Worm (Caenorhabditis elegans) whole organism, young adult: ENCODE measurements around the gene C25H3.15.

Source experiments
- C17E4.6 ChIP-seq: fragments of 200-800 bp; sonication (Bioruptor generic); IDR thresholded peaks from 2 replicates; pipeline ENCODE4 v1.3.6; 2022; ENCODE audit warnings: missing genetic modification reagents, missing genetic modification characterization, missing compliant biosample characterization
- F33H1.4 ChIP-seq: fragments of 200-800 bp; sonication (Bioruptor generic); IDR thresholded peaks from 2 replicates; pipeline ENCODE4 v1.3.6; 2022; ENCODE audit warnings: missing genetic modification reagents, missing genetic modification characterization, missing compliant biosample characterization
- F39B2.1 ChIP-seq: fragments of 200-800 bp; sonication (Bioruptor generic); IDR thresholded peaks from 2 replicates; pipeline ENCODE4 v1.3.6; 2022; ENCODE audit warnings: missing genetic modification reagents, missing genetic modification characterization, missing compliant biosample characterization
- F52B5.7 ChIP-seq: sonication (generic microtip); optimal IDR thresholded peaks from 2 replicates; lab custom pipeline; 2016; ENCODE audit warnings: mild to moderate bottlenecking, missing genetic modification characterization, missing compliant biosample characterization
- F57A8.1 ChIP-seq: fragments of 200-800 bp; sonication (Bioruptor generic); optimal IDR thresholded peaks from 2 replicates; lab custom pipeline; 2018; ENCODE audit warnings: mild to moderate bottlenecking, missing genetic modification characterization, moderate library complexity, missing compliant biosample characterization
- F57C9.4 ChIP-seq: sonication (generic microtip); optimal IDR thresholded peaks from 2 replicates; lab custom pipeline; 2017; ENCODE audit warnings: mild to moderate bottlenecking, missing genetic modification characterization, missing compliant biosample characterization
- Y56A3A.18 ChIP-seq: fragments of 200-800 bp; sonication (Bioruptor generic); IDR thresholded peaks from 2 replicates; pipeline ENCODE4 v1.3.6; 2022; ENCODE audit warnings: missing genetic modification reagents, missing genetic modification characterization, missing compliant biosample characterization
- ZK185.1 ChIP-seq: sonication (generic microtip); optimal IDR thresholded peaks from 2 replicates; lab custom pipeline; 2016; ENCODE audit warnings: mild to moderate bottlenecking, missing genetic modification characterization, missing compliant biosample characterization; ENCODE audit not compliant: poor library complexity, severe bottlenecking
- akir-1 ChIP-seq: fragments of 200-800 bp; sonication (Bioruptor generic); optimal IDR thresholded peaks from 2 replicates; lab custom pipeline; 2018; ENCODE audit warnings: mild to moderate bottlenecking, missing genetic modification characterization, moderate library complexity, missing compliant biosample characterization
- ama-1 ChIP-seq, 3 experiments: fragments of 150-350 bp in 1 of 3; sonication (generic microtip) in 2 of 3; optimal IDR thresholded peaks; 2 replicates each; lab custom pipeline; 2014 to 2018; ENCODE audit warnings: missing biosample characterization in 2 of 3, missing genetic modification characterization in 2 of 3, missing genetic modification reagents in 2 of 3
- athp-1 ChIP-seq: sonication (generic microtip); optimal IDR thresholded peaks from 2 replicates; lab custom pipeline; 2017; ENCODE audit warnings: mild to moderate bottlenecking, missing genetic modification characterization, missing compliant biosample characterization
- bed-2 ChIP-seq: fragments of 200-800 bp; sonication (Bioruptor generic); IDR thresholded peaks from 2 replicates; pipeline ENCODE4 v1.3.6; 2022; ENCODE audit warnings: missing genetic modification reagents, missing genetic modification characterization, missing compliant biosample characterization
- cebp-2 ChIP-seq: fragments of 200-800 bp; sonication (Bioruptor generic); IDR thresholded peaks from 2 replicates; pipeline ENCODE4 v1.3.6; 2022; ENCODE audit warnings: missing genetic modification characterization, missing compliant biosample characterization
- ceh-100 ChIP-seq: fragments of 200-800 bp; sonication (Bioruptor generic); IDR thresholded peaks from 2 replicates; pipeline ENCODE4 v1.3.6; 2022; ENCODE audit warnings: missing genetic modification reagents, missing genetic modification characterization, missing compliant biosample characterization
- ceh-27 ChIP-seq: fragments of 200-800 bp; sonication (Bioruptor generic); optimal IDR thresholded peaks from 2 replicates; lab custom pipeline; 2018; ENCODE audit warnings: mild to moderate bottlenecking, missing genetic modification characterization, moderate library complexity, missing compliant biosample characterization
- ceh-40 ChIP-seq: fragments of 200-800 bp; sonication (Bioruptor generic); IDR thresholded peaks from 2 replicates; pipeline ENCODE4 v1.3.6; 2022; ENCODE audit warnings: missing genetic modification characterization, missing compliant biosample characterization
- ceh-58 ChIP-seq: fragments of 200-800 bp; sonication (Bioruptor generic); IDR thresholded peaks from 2 replicates; pipeline ENCODE4 v1.3.6; 2022; ENCODE audit warnings: missing genetic modification characterization, missing compliant biosample characterization
- ceh-79 ChIP-seq: sonication (generic microtip); optimal IDR thresholded peaks from 2 replicates; lab custom pipeline; 2017; ENCODE audit warnings: mild to moderate bottlenecking, missing genetic modification characterization, missing compliant biosample characterization
- egl-44 ChIP-seq: fragments of 200-800 bp; sonication (Bioruptor generic); IDR thresholded peaks from 2 replicates; pipeline ENCODE4 v1.3.6; 2022; ENCODE audit warnings: missing genetic modification reagents, missing genetic modification characterization, missing compliant biosample characterization
- fkh-3 ChIP-seq: sonication (generic microtip); optimal IDR thresholded peaks from 2 replicates; lab custom pipeline; 2016; ENCODE audit warnings: mild to moderate bottlenecking, missing genetic modification characterization, missing compliant biosample characterization
- gei-17 ChIP-seq: fragments of 200-800 bp; sonication (Bioruptor generic); optimal IDR thresholded peaks from 2 replicates; lab custom pipeline; 2018; ENCODE audit warnings: mild to moderate bottlenecking, missing genetic modification characterization, missing compliant biosample characterization
- hmg-1.2 ChIP-seq: fragments of 200-800 bp; sonication (Bioruptor generic); IDR thresholded peaks from 2 replicates; pipeline ENCODE4 v1.3.6; 2022; ENCODE audit warnings: missing genetic modification reagents, missing genetic modification characterization, missing compliant biosample characterization
- lag-1 ChIP-seq: fragments of 200-800 bp; sonication (Bioruptor generic); IDR thresholded peaks from 2 replicates; pipeline ENCODE4 v1.3.6; 2022; ENCODE audit warnings: missing genetic modification reagents, missing genetic modification characterization, missing compliant biosample characterization
- lin-40 ChIP-seq: sonication (generic microtip); optimal IDR thresholded peaks from 2 replicates; lab custom pipeline; 2016; ENCODE audit warnings: missing genetic modification characterization, mild to moderate bottlenecking, missing compliant biosample characterization, missing genotype, missing genetic modification reagents
- lin-54 ChIP-seq: fragments of 200-800 bp; sonication (Bioruptor generic); optimal IDR thresholded peaks from 2 replicates; lab custom pipeline; 2018; ENCODE audit warnings: mild to moderate bottlenecking, missing genetic modification characterization, missing compliant biosample characterization
- lir-1 ChIP-seq: fragments of 200-800 bp; sonication (Bioruptor generic); conservative IDR thresholded peaks from 2 replicates; pipeline ENCODE4 v1.3.6; 2022; ENCODE audit warnings: missing genetic modification reagents, missing genetic modification characterization, missing compliant biosample characterization
- lsl-1 ChIP-seq: fragments of 200-800 bp; sonication (Bioruptor generic); optimal IDR thresholded peaks from 2 replicates; lab custom pipeline; 2018; ENCODE audit warnings: mild to moderate bottlenecking, missing genetic modification characterization, moderate library complexity, missing compliant biosample characterization
- madf-6 ChIP-seq: fragments of 200-800 bp; sonication (Bioruptor generic); IDR thresholded peaks from 2 replicates; pipeline ENCODE4 v1.3.6; 2022; ENCODE audit warnings: missing genetic modification reagents, missing genetic modification characterization, missing compliant biosample characterization
- mcd-1 ChIP-seq: fragments of 200-800 bp; sonication (Bioruptor generic); IDR thresholded peaks from 2 replicates; pipeline ENCODE4 v1.3.6; 2022; ENCODE audit warnings: missing genetic modification reagents, missing genetic modification characterization, missing compliant biosample characterization
- mel-28 ChIP-seq: sonication (generic microtip); optimal IDR thresholded peaks from 2 replicates; lab custom pipeline; 2016; ENCODE audit warnings: borderline replicate concordance, mild to moderate bottlenecking, missing genetic modification characterization, missing compliant biosample characterization
- mes-4 ChIP-seq: sonication (generic microtip); optimal IDR thresholded peaks from 2 replicates; lab custom pipeline; 2016; ENCODE audit warnings: missing genotype, missing genetic modification characterization, missing compliant biosample characterization
- nfya-2 ChIP-seq: fragments of 200-800 bp; sonication (Bioruptor generic); IDR thresholded peaks from 2 replicates; pipeline ENCODE4 v1.3.6; 2022; ENCODE audit warnings: missing genetic modification reagents, missing genetic modification characterization, missing compliant biosample characterization
- nfyb-1 ChIP-seq: fragments of 200-800 bp; sonication (Bioruptor generic); IDR thresholded peaks from 2 replicates; pipeline ENCODE4 v1.3.6; 2022; ENCODE audit warnings: missing genetic modification reagents, missing genetic modification characterization, missing compliant biosample characterization
- nhr-120 ChIP-seq: fragments of 200-800 bp; sonication (Bioruptor generic); IDR thresholded peaks from 2 replicates; pipeline ENCODE4 v1.3.6; 2022; ENCODE audit warnings: missing genetic modification characterization, missing compliant biosample characterization
- nhr-27 ChIP-seq: fragments of 200-800 bp; sonication (Bioruptor generic); optimal IDR thresholded peaks from 2 replicates; lab custom pipeline; 2018; ENCODE audit warnings: mild to moderate bottlenecking, missing genetic modification characterization, moderate library complexity, missing compliant biosample characterization
- nhr-90 ChIP-seq: sonication (generic microtip); optimal IDR thresholded peaks from 2 replicates; lab custom pipeline; 2016; ENCODE audit warnings: missing genotype, mild to moderate bottlenecking, missing genetic modification characterization, missing compliant biosample characterization
- rec-8 ChIP-seq, 2 experiments: sonication (generic microtip); optimal IDR thresholded peaks; 2 replicates each; lab custom pipeline; 2016; ENCODE audit warnings: mild to moderate bottlenecking in 2 of 2, missing genetic modification characterization in 2 of 2, missing genetic modification reagents in 2 of 2, missing genotype in 2 of 2, missing biosample characterization in 1 of 2, missing compliant biosample characterization in 1 of 2, moderate library complexity in 1 of 2
- repo-1 ChIP-seq: sonication (generic microtip); optimal IDR thresholded peaks from 2 replicates; lab custom pipeline; 2017; ENCODE audit warnings: mild to moderate bottlenecking, missing genetic modification characterization, missing compliant biosample characterization
- rpc-1 ChIP-seq, 2 experiments: fragments of 150-350 bp in 1 of 2; sonication (generic microtip) in 1 of 2; optimal IDR thresholded peaks; 2 replicates each; lab custom pipeline; 2014 to 2018; ENCODE audit warnings: missing biosample characterization in 1 of 2, missing genetic modification characterization in 1 of 2, missing genetic modification reagents in 1 of 2, missing genotype in 1 of 2
- somi-1 ChIP-seq: fragments of 200-800 bp; sonication (Bioruptor generic); optimal IDR thresholded peaks from 2 replicates; lab custom pipeline; 2018; ENCODE audit warnings: mild to moderate bottlenecking, missing genetic modification characterization, missing compliant biosample characterization
- sptf-2 ChIP-seq: fragments of 200-800 bp; sonication (Bioruptor generic); optimal IDR thresholded peaks from 2 replicates; lab custom pipeline; 2018; ENCODE audit warnings: mild to moderate bottlenecking, missing genetic modification characterization, missing compliant biosample characterization
- tbx-9 ChIP-seq: sonication (generic microtip); optimal IDR thresholded peaks from 2 replicates; lab custom pipeline; 2016; ENCODE audit warnings: borderline replicate concordance, missing genetic modification characterization, inconsistent platforms, missing compliant biosample characterization
- tlf-1 ChIP-seq: fragments of 200-800 bp; sonication (Bioruptor generic); optimal IDR thresholded peaks from 2 replicates; lab custom pipeline; 2018; ENCODE audit warnings: mild to moderate bottlenecking, missing genetic modification characterization, missing compliant biosample characterization
- ztf-18 ChIP-seq: sonication (generic microtip); optimal IDR thresholded peaks from 2 replicates; lab custom pipeline; 2016; ENCODE audit warnings: missing genotype, mild to moderate bottlenecking, missing genetic modification characterization, missing compliant biosample characterization
- ztf-25 ChIP-seq: fragments of 200-800 bp; sonication (Bioruptor generic); IDR thresholded peaks from 2 replicates; pipeline ENCODE4 v1.3.6; 2022; ENCODE audit warnings: missing genetic modification reagents, missing genetic modification characterization, missing compliant biosample characterization

The C25H3.15 gene

DNA sequence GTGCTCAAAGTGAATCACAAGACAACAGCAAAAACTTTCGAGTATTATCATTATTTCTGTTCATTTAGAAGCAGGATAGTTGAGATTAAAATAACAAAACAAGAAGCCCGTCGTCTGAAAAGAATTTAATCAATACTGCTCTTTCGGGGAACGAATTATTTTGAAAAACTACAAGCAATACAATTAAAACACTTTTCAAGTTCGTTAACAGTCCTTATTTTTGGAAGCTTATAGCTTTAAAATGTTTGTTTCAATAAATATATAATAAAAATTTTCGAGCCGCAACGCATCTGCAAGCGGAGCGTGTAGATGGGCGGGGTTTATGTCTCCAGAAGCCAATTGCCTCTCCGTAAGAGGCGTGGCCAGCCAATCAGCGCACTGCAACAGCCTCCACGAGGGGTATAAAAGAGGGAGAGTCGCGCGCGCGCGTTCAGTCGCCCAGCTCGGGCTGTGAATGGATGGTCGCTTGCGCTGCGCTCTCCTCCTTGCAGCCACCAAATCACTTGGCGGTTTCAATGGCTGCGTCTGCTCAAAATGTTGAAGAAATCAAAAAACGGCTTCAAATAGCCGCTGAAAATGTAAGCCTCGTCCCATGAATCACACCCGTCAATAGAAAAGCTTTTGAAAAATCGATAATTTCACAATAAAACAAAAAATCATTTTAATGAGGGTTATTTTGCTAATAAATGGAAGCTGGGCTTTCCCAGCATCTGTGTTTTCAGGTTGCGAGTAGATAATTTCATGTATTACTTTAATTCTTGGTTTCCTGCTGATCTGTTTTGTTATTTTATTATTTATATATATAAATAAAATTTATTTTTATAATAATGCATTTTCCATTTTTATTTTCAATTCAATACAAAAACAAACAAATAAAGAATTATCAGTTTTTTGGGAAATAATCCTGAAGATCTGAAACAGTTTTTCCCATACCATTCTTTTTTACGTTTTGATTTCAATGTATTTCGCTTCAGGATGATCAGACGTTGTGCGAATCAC is 4.1 kb upstream of the C25H3.15 start, which contains the start of the genes ift-43 and mdt-26:
Gene ift-43, minus strand, starts transcription at position 51 of the 999 bp plus-strand sequence.
Gene mdt-26, plus strand, starts transcription at position 446 of the 999 bp plus-strand sequence.
- TF ChIP-seq ceh-27 (GFP tag; lab: Kevin White, UChicago) (peak; percentile 84), C17E4.6 (peak; percentile 53; the same call in 1 of the 2 replicates), mes-4 (tag; lab: Kevin White, UChicago) (no peak), cebp-2 (0 out of 2 replicates have a peak, but pooled peaks have one; percentile 40), tbx-9 (tag; lab: Kevin White, UChicago) (no peak), ztf-25 (no peak), ceh-40 (GFP tag; lab: Robert Waterston, UW) (peak; percentile 83; the same call in 1 of the 2 replicates), Y56A3A.18 (GFP tag; lab: Robert Waterston, UW) (no peak), lir-1 (GFP tag; lab: Robert Waterston, UW) (peak; percentile 48; the same call in 1 of the 2 replicates), mel-28 (peak; percentile 11), athp-1 (no peak), lin-54 (GFP tag; lab: Kevin White, UChicago) (peak; percentile 67), ama-1 (optimal IDR thresholded peaks at IDR 0.05; lab: Kevin White, UChicago) (peak; percentile 99), ama-1 (GFP tag; optimal IDR thresholded peaks at IDR 0.05; lab: Kevin White, UChicago) (peak in 1 of 2 experiments; percentile 61), nhr-27 (no peak), lag-1 (GFP tag; lab: Robert Waterston, UW) (no peak), F57C9.4 (peak; percentile 37), nhr-120 (no peak), ZK185.1 (tag; lab: Kevin White, UChicago) (peak; percentile 57), lsl-1 (peak; percentile 64), F52B5.7 (tag; lab: Kevin White, UChicago) (no peak), lin-40 (peak; percentile 87), nfyb-1 (GFP tag; lab: Robert Waterston, UW) (peak; percentile 100), nfya-2 (peak; percentile 100), repo-1 (tag; lab: Kevin White, UChicago) (peak; percentile 65), hmg-1.2 (GFP tag; lab: Robert Waterston, UW) (peak; percentile 56), egl-44 (peak; percentile 81), akir-1 (GFP tag; lab: Kevin White, UChicago) (no peak), F57A8.1 (GFP tag; lab: Kevin White, UChicago) (peak; percentile 80), somi-1 (GFP tag; lab: Kevin White, UChicago) (no peak), bed-2 (GFP tag; lab: Robert Waterston, UW) (peak; percentile 55; the same call in 1 of the 2 replicates), fkh-3 (tag; lab: Kevin White, UChicago) (no peak), sptf-2 (GFP tag; lab: Kevin White, UChicago) (peak; percentile 98), ceh-79 (tag; lab: Kevin White, UChicago) (no peak), rec-8 (tag; optimal IDR thresholded peaks at IDR 0.05; lab: Kevin White, UChicago) (peak; percentile 11 to 40), tlf-1 (no peak), madf-6 (GFP tag; lab: Robert Waterston, UW) (peak; percentile 62), F39B2.1 (GFP tag; lab: Robert Waterston, UW) (no peak), ceh-58 (GFP tag; lab: Robert Waterston, UW) (no peak), ceh-100 (GFP tag; lab: Robert Waterston, UW) (peak; percentile 80), rpc-1 (optimal IDR thresholded peaks at IDR 0.05; lab: Kevin White, UChicago) (peak; percentile 6), rpc-1 (tag; optimal IDR thresholded peaks at IDR 0.05; lab: Kevin White, UChicago) (no peak), nhr-90 (tag; lab: Kevin White, UChicago) (peak; percentile 6), mcd-1 (GFP tag; lab: Robert Waterston, UW) (peak; percentile 85), gei-17 (GFP tag; lab: Kevin White, UChicago) (peak; percentile 56), F33H1.4 (GFP tag; lab: Robert Waterston, UW) (0 out of 2 replicates have a peak, but pooled peaks have one; percentile 43), ztf-18 (tag; lab: Kevin White, UChicago) (peak; percentile 25)
